Worm (Caenorhabditis elegans) whole organism, mixed stage, embryonic: ENCODE measurements around the gene ttr-59.
"Not testable (repeated sequence)": the region's sequence is repeated elsewhere in the genome, so short reads cannot be mapped to it uniquely, and the experiment has no call there.

Experiments used
- M03D4.4 ChIP-seq: sonication (generic microtip); optimal IDR thresholded peaks from 2 replicates; lab custom pipeline; 2017; ENCODE audit warnings: mild to moderate bottlenecking, missing genetic modification characterization, missing compliant biosample characterization
- bed-3 ChIP-seq: fragments of 200-800 bp; sonication (Bioruptor generic); optimal IDR thresholded peaks from 3 replicates; lab custom pipeline; 2018; ENCODE audit warnings: mild to moderate bottlenecking, missing genetic modification characterization, moderate library complexity, missing compliant biosample characterization
- ceh-39 ChIP-seq: fragments of 150-350 bp; optimal IDR thresholded peaks from 2 replicates; lab custom pipeline; 2014; ENCODE audit warnings: missing biosample characterization, missing genetic modification characterization
- ceh-43 ChIP-seq: fragments of 200-800 bp; sonication (Bioruptor generic); optimal IDR thresholded peaks from 2 replicates; lab custom pipeline; 2018; ENCODE audit warnings: mild to moderate bottlenecking, missing genetic modification characterization, moderate library complexity, missing compliant biosample characterization
- ceh-83 ChIP-seq: fragments of 200-800 bp; sonication (Bioruptor generic); optimal IDR thresholded peaks from 2 replicates; lab custom pipeline; 2018; ENCODE audit warnings: mild to moderate bottlenecking, missing genetic modification characterization, missing compliant biosample characterization
- ces-1 ChIP-seq: fragments of 150-350 bp; optimal IDR thresholded peaks from 2 replicates; lab custom pipeline; 2014; ENCODE audit warnings: missing biosample characterization, missing genetic modification reagents, missing genetic modification characterization
- drap-1 ChIP-seq: fragments of 200-800 bp; sonication (Bioruptor generic); optimal IDR thresholded peaks from 3 replicates; lab custom pipeline; 2018; ENCODE audit warnings: mild to moderate bottlenecking, missing genetic modification characterization, missing compliant biosample characterization
- elt-3 ChIP-seq: fragments of 150-350 bp; optimal IDR thresholded peaks from 2 replicates; lab custom pipeline; 2014; ENCODE audit warnings: missing biosample characterization, missing genetic modification characterization
- flh-1 ChIP-seq: fragments of 200-800 bp; sonication (Bioruptor generic); optimal IDR thresholded peaks from 2 replicates; lab custom pipeline; 2018; ENCODE audit warnings: mild to moderate bottlenecking, missing genetic modification characterization, moderate library complexity, missing compliant biosample characterization
- ham-2 ChIP-seq: fragments of 200-800 bp; sonication (Bioruptor generic); optimal IDR thresholded peaks from 2 replicates; lab custom pipeline; 2018; ENCODE audit warnings: mild to moderate bottlenecking, missing genetic modification characterization, missing compliant biosample characterization
- lin-13 ChIP-seq: fragments of 150-350 bp; optimal IDR thresholded peaks from 2 replicates; lab custom pipeline; 2014; ENCODE audit warnings: missing biosample characterization, missing genetic modification characterization
- lsy-2 ChIP-seq: fragments of 150-350 bp; optimal IDR thresholded peaks from 2 replicates; lab custom pipeline; 2014; ENCODE audit warnings: missing biosample characterization, missing genetic modification characterization
- mab-5 ChIP-seq: fragments of 150-350 bp; optimal IDR thresholded peaks from 2 replicates; lab custom pipeline; 2014; ENCODE audit warnings: missing biosample characterization, missing genetic modification characterization
- mep-1 ChIP-seq: fragments of 150-350 bp; optimal IDR thresholded peaks from 2 replicates; lab custom pipeline; 2017; ENCODE audit warnings: missing biosample characterization, missing genetic modification reagents, missing genetic modification characterization, inconsistent platforms
- nhr-12 ChIP-seq: fragments of 150-350 bp; optimal IDR thresholded peaks from 2 replicates; lab custom pipeline; 2014; ENCODE audit warnings: missing biosample characterization, missing genetic modification characterization
- nhr-2 ChIP-seq: fragments of 150-350 bp; optimal IDR thresholded peaks from 2 replicates; lab custom pipeline; 2014; ENCODE audit warnings: missing biosample characterization, missing genetic modification characterization
- nhr-237 ChIP-seq: fragments of 150-350 bp; optimal IDR thresholded peaks from 2 replicates; lab custom pipeline; 2014; ENCODE audit warnings: missing biosample characterization, missing genetic modification characterization
- nhr-76 ChIP-seq: sonication (generic microtip); optimal IDR thresholded peaks from 2 replicates; lab custom pipeline; 2017; ENCODE audit warnings: missing biosample characterization, missing genetic modification characterization
- pha-4 ChIP-seq: fragments of 150-350 bp; optimal IDR thresholded peaks from 2 replicates; lab custom pipeline; 2018; ENCODE audit warnings: missing biosample characterization, missing genetic modification reagents, missing genetic modification characterization
- sem-2 ChIP-seq: fragments of 200-800 bp; sonication (Bioruptor generic); optimal IDR thresholded peaks from 2 replicates; lab custom pipeline; 2018; ENCODE audit warnings: mild to moderate bottlenecking, missing genetic modification characterization, missing compliant biosample characterization
- snpc-4 ChIP-seq: fragments of 150-350 bp; optimal IDR thresholded peaks from 2 replicates; lab custom pipeline; 2014; ENCODE audit warnings: missing biosample characterization, missing genetic modification characterization
- sptf-1 ChIP-seq: sonication (generic microtip); optimal IDR thresholded peaks from 2 replicates; lab custom pipeline; 2017; ENCODE audit warnings: mild to moderate bottlenecking, missing genetic modification characterization, moderate library complexity, missing compliant biosample characterization
- tbx-8 ChIP-seq: fragments of 200-800 bp; sonication (Bioruptor generic); optimal IDR thresholded peaks from 2 replicates; lab custom pipeline; 2018; ENCODE audit warnings: mild to moderate bottlenecking, missing genetic modification characterization, moderate library complexity, missing compliant biosample characterization
- unc-120 ChIP-seq: sonication (generic microtip); optimal IDR thresholded peaks from 2 replicates; lab custom pipeline; 2017; ENCODE audit warnings: missing genetic modification characterization, missing compliant biosample characterization; ENCODE audit not compliant: poor library complexity, severe bottlenecking
- unc-39 ChIP-seq: fragments of 150-350 bp; optimal IDR thresholded peaks from 2 replicates; lab custom pipeline; 2014; ENCODE audit warnings: missing biosample characterization, missing genetic modification characterization
- zip-8 ChIP-seq: fragments of 150-350 bp; optimal IDR thresholded peaks from 2 replicates; lab custom pipeline; 2014; ENCODE audit warnings: missing biosample characterization, missing genetic modification characterization
- ztf-11 ChIP-seq: fragments of 150-350 bp; optimal IDR thresholded peaks from 2 replicates; lab custom pipeline; 2014; ENCODE audit warnings: missing biosample characterization, missing genetic modification characterization

The ttr-59 gene

ce11 chrX:7343218-7343617 lies 13.6 kb downstream of the ttr-59 start:
- TF ChIP-seq M03D4.4 (tag; lab: Kevin White, UChicago) (no peak), ztf-11 (tag; lab: Kevin White, UChicago) (no peak)

ce11 chrX:7343747-7344146 lies 14.1 kb downstream of the ttr-59 start, which contains the start of gene C07D8.5:
Gene C07D8.5, plus strand, starts transcription at chrX:7344047.
- no peak for TF ChIP-seq mep-1 (tag; lab: Kevin White, UChicago)

ce11 chrX:7365267-7365666 lies 35.6 kb downstream of the ttr-59 start, which contains the start of gene C56G3.2:
Gene C56G3.2, plus strand, starts transcription at chrX:7365567.
- TF ChIP-seq elt-3 (tag; lab: Kevin White, UChicago); nhr-76 (tag; lab: Kevin White, UChicago); unc-120: not testable (repeated sequence)
- TF ChIP-seq, all 35 proteins: peak for 0; not testable (repeated sequence) for 35

- TF ChIP-seq nhr-237 (no peak), sem-2 (GFP tag; lab: Kevin White, UChicago) (no peak), sptf-1 (tag; lab: Kevin White, UChicago) (no peak), ztf-11 (tag; lab: Kevin White, UChicago) (no peak), unc-39 (tag; lab: Kevin White, UChicago) (no peak), flh-1 (no peak), ceh-43 (GFP tag; lab: Kevin White, UChicago) (no peak), elt-3 (tag; lab: Kevin White, UChicago) (no peak)
Measured at ce11 chrX:7369770-7370169, 40.2 kb downstream of the ttr-59 start.

ce11 chrX:7371945-7372344 lies 42.3 kb downstream of the ttr-59 start:
- no peak for TF ChIP-seq pha-4 (tag; lab: Kevin White, UChicago)
- no peak for TF ChIP-seq nhr-2 (tag; lab: Kevin White, UChicago)
- TF ChIP-seq ham-2 = no peak
- no peak for TF ChIP-seq sem-2 (GFP tag; lab: Kevin White, UChicago)
- no peak for TF ChIP-seq unc-39 (tag; lab: Kevin White, UChicago)
- TF ChIP-seq ces-1 (GFP tag; lab: Kevin White, UChicago) = peak; percentile 63
- no peak for TF ChIP-seq unc-120
- TF ChIP-seq drap-1 (GFP tag; lab: Kevin White, UChicago) = no peak
- no peak for TF ChIP-seq sptf-1 (tag; lab: Kevin White, UChicago)

ce11 chrX:7376941-7377340 lies 47.3 kb downstream of the ttr-59 start, which contains the start of gene npr-8:
Gene npr-8, plus strand, starts transcription at chrX:7377302.
- TF ChIP-seq ceh-83 (GFP tag; lab: Kevin White, UChicago) = no peak
- TF ChIP-seq ces-1 (GFP tag; lab: Kevin White, UChicago) = peak; percentile 48
- TF ChIP-seq lin-13 = no peak
- TF ChIP-seq ceh-43 (GFP tag; lab: Kevin White, UChicago) = no peak

ce11 chrX:7378608-7379007 lies 49.0 kb downstream of the ttr-59 start:
- TF ChIP-seq unc-39 (tag; lab: Kevin White, UChicago) = no peak
- TF ChIP-seq bed-3 (GFP tag; lab: Kevin White, UChicago) = no peak
- no peak for TF ChIP-seq unc-120
- no peak for TF ChIP-seq mab-5
- no peak for TF ChIP-seq ztf-11 (tag; lab: Kevin White, UChicago)
- TF ChIP-seq ceh-43 (GFP tag; lab: Kevin White, UChicago) = no peak
- no peak for TF ChIP-seq pha-4 (tag; lab: Kevin White, UChicago)
- TF ChIP-seq nhr-2 (tag; lab: Kevin White, UChicago) = no peak
- no peak for TF ChIP-seq ceh-39 (tag; lab: Kevin White, UChicago)
- TF ChIP-seq nhr-76 (tag; lab: Kevin White, UChicago) = no peak
- no peak for TF ChIP-seq tbx-8 (GFP tag; lab: Kevin White, UChicago)
- TF ChIP-seq snpc-4 (tag; lab: Kevin White, UChicago) = no peak
- no peak for TF ChIP-seq elt-3 (tag; lab: Kevin White, UChicago)
- no peak for TF ChIP-seq zip-8 (tag; lab: Kevin White, UChicago)
- no peak for TF ChIP-seq lsy-2 (tag; lab: Kevin White, UChicago)
- TF ChIP-seq ham-2 = no peak
- TF ChIP-seq sptf-1 (tag; lab: Kevin White, UChicago) = no peak
- no peak for TF ChIP-seq nhr-12 (tag; lab: Kevin White, UChicago)
